Fruit fly (Drosophila melanogaster): ENCODE data around the gene CG11037.

Gene CG11037

DNA sequence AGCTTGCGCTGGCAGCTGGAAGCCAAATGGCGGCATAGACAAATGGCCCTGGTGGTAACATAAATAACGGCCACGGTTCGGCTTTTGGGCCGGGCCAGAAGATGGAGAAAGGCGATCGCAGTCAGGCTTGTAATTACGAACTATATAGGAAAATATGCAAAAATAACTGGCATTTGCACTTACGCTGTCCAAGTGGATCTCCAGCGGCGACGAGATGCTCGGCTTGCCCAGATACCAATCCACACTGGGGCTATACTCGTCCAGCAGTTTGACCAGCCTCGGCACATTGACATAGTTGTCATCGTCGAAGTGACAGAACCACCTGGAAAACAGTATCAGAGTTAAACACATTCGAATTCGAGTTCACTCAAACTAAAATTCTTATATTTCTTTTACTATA lies 33.7 kb downstream of the CG11037 start, which contains the start of gene CG10589:
Gene CG10589 (plus strand): TSS at position 301 of the 400 bp plus-strand sequence.
- no peak for TF ChIP-seq Hr96 (GFP tag; optimal IDR thresholded peaks at IDR 0.05)

DNA sequence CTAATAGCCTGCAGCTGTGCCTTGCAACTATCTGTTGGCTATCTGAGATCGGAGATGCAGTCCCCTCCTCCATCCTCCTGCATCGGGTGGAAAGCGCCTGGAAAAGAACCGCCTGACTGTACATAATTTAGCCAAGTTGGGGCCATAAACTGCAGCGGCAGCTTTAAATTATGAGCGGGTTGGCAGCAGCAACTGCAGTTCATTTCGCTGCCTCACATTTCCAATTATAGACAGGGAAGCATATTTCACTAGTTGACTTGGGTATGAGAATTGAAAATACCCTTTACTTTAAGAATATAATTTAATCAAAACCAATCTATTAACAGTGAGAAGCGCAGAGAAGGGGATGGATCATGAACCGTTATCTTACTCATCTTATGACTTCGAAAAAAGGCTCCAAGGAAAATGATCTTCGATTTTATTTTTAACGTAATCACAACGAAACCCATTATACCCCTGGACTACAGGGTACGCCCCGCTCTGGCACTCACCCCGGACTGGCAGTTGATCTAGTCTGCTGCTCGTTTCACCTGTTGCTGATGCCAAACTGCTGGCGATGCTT lies 38.1 kb downstream of the CG11037 start:
- TF ChIP-seq pad (GFP tag; optimal IDR thresholded peaks at IDR 0.05) (peak; percentile 25), toe (GFP tag; optimal IDR thresholded peaks at IDR 0.05) (no peak), kay (GFP tag; ENCODE audit: borderline replicate concordance) (no peak), bab1 (GFP tag; optimal IDR thresholded peaks at IDR 0.05) (peak; percentile 93), CG12768 (GFP tag; optimal IDR thresholded peaks at IDR 0.05) (no peak), tj (GFP tag; optimal IDR thresholded peaks at IDR 0.05) (peak; percentile 99), Clk (GFP tag; optimal IDR thresholded peaks at IDR 0.05) (no peak), CG7101 (tag; optimal IDR thresholded peaks at IDR 0.05) (peak; percentile 23), CG11617 (GFP tag; optimal IDR thresholded peaks at IDR 0.05) (no peak), Crg-1 (GFP tag; optimal IDR thresholded peaks at IDR 0.05) (peak; percentile 27), ovo (GFP tag; optimal IDR thresholded peaks at IDR 0.05) (no peak), CG33017 (tag; optimal IDR thresholded peaks at IDR 0.05) (no peak), Hr96 (GFP tag; optimal IDR thresholded peaks at IDR 0.05) (peak; percentile 7), cnc (optimal IDR thresholded peaks at IDR 0.05) (no peak), CG7045 (GFP tag; optimal IDR thresholded peaks at IDR 0.05) (no peak), Mnt (GFP tag; optimal IDR thresholded peaks at IDR 0.05) (no peak), CG5204 (GFP tag; optimal IDR thresholded peaks at IDR 0.05) (no peak), CG1620 (GFP tag; optimal IDR thresholded peaks at IDR 0.05) (peak; percentile 27), CG14711 (tag; optimal IDR thresholded peaks at IDR 0.05) (peak; percentile 58), cic (GFP tag; optimal IDR thresholded peaks at IDR 0.05) (no peak)

DNA sequence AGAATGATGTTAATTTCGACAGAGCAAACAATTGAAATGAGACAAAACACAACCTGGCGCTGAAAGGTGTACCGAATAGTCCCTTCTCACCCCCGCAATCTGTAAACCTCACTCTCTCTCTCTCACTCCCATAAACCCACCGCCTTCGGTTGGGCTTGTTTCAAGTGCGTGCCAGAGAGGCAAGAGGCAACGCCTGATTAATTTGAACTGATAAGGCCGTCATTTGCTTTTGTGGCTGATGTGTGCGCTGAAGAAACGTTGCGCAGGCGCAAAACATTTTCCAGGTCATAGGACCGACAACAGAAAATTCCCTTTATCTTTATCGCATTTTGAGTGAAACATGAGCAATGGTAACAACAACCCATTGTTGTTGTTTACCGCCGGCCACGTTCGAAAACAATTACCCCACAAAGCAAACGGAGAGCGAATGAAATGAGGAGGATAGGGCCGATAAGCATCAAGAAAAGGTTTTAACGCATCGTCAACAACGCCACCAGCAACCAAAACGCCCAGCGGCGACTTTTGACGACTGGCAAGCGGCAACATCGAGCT lies 38.8 kb downstream of the CG11037 start:
- no peak for TF ChIP-seq CG7045 (GFP tag; optimal IDR thresholded peaks at IDR 0.05)
- no peak for TF ChIP-seq tj (GFP tag; optimal IDR thresholded peaks at IDR 0.05)
- TF ChIP-seq Clk (GFP tag; optimal IDR thresholded peaks at IDR 0.05): no peak
- no peak for TF ChIP-seq pad (GFP tag; optimal IDR thresholded peaks at IDR 0.05)
- TF ChIP-seq cnc (optimal IDR thresholded peaks at IDR 0.05): no peak
- no peak for TF ChIP-seq CG12768 (GFP tag; optimal IDR thresholded peaks at IDR 0.05)
- no peak for TF ChIP-seq Mnt (GFP tag; optimal IDR thresholded peaks at IDR 0.05)
- no peak for TF ChIP-seq kay (GFP tag; ENCODE audit: borderline replicate concordance)

DNA sequence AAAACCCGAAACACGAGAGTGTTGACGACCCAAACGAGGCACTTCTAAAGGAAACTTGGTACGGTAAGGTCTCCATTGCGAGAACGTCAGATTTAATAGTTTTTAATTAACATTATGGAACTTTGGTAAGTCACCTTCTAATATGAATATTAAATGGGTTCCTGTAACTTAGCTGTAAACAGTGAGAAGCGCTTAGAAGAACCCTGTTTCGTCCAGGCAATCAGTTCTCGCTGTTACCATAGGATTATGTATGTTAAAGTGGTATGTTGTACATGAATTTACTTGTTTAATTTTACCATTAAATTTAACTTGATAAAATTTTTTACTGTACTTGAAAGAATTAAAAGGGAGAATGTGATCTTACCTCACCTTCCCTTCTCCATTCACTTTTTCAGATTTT lies 39.3 kb downstream of the CG11037 start:
- TF ChIP-seq Clk (GFP tag; optimal IDR thresholded peaks at IDR 0.05) (no peak), CG5204 (GFP tag; optimal IDR thresholded peaks at IDR 0.05) (no peak), pad (GFP tag; optimal IDR thresholded peaks at IDR 0.05) (no peak), CG33017 (tag; optimal IDR thresholded peaks at IDR 0.05) (no peak)

DNA sequence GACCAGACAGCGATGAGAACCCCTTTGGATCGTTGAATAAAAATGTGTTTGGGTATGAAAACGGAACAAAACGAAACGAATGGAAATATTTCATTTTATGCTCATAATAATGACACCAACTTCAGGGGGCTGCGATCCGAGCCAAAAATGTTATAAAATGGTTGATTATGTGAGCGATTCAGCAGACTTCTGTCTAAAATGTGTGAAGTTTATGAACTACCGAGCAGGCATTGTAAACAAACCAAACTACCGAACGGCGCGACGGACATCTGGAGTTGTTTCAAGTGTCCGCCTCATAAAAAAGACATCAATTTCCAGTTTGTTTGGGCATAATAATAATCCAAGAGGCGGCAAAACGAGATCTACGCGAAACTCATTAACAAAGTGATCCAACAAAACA lies 40.7 kb downstream of the CG11037 start:
- no peak for TF ChIP-seq CG33017 (tag; optimal IDR thresholded peaks at IDR 0.05)
- no peak for TF ChIP-seq ovo (GFP tag; optimal IDR thresholded peaks at IDR 0.05)
- TF ChIP-seq Mnt (GFP tag; optimal IDR thresholded peaks at IDR 0.05): no peak
- no peak for TF ChIP-seq CG5204 (GFP tag; optimal IDR thresholded peaks at IDR 0.05)

DNA sequence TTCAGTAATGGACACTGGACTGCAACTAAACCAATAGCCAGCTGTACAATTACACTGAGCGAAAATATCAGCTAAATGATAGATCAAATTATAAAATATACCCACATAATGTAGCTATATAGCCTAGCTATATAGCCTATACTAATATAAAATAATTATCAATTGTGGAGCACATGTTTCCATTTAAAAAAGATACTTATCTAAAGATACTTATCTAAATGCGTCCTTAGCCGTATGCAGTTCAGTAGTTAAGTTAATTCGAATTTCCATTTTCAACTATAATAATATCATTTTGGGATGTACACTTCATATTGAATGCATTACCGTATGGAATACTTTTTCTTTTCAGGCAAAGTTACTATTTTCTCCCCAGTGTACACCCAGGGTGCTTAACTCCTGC lies 42.2 kb downstream of the CG11037 start:
- TF ChIP-seq cic (GFP tag; optimal IDR thresholded peaks at IDR 0.05) (no peak), CG33017 (tag; optimal IDR thresholded peaks at IDR 0.05) (no peak), Mnt (GFP tag; optimal IDR thresholded peaks at IDR 0.05) (no peak), kay (GFP tag; ENCODE audit: borderline replicate concordance) (no peak), CG1620 (GFP tag; optimal IDR thresholded peaks at IDR 0.05) (no peak), pad (GFP tag; optimal IDR thresholded peaks at IDR 0.05) (no peak)

DNA sequence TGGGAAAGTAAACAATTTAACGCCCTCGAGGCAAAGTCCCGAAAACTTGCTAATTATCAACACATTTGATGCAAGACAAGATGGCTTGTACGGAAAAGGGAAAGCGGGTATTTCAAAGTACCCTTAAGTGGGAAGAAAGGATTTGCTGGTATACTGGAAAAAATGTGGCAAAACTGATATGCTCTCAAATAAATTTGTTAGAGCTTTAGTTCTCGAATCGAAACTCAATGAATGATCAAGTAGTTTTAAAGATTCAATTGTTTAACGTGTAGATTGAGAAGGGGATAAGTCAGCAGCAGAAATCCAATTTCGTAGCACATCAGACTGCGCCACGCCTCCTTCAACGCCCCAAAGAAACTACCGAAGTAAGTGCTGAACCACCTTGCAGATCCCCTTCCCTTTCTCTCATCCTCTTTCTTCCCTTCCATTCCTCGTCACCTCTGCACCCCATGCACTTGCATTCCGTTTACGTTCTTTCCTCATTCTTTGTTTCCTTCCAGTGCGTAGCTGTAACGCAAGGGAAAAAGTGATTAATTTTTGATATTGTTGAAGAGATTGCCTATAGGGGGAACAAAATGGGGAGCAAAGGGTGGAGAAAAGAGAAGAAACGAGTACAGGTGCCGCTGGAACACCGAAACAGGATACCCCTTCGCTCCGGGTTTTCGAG lies 44.0 kb downstream of the CG11037 start:
- TF ChIP-seq cnc (optimal IDR thresholded peaks at IDR 0.05) (no peak), Crg-1 (GFP tag; optimal IDR thresholded peaks at IDR 0.05) (no peak), ovo (GFP tag; optimal IDR thresholded peaks at IDR 0.05) (no peak)

DNA sequence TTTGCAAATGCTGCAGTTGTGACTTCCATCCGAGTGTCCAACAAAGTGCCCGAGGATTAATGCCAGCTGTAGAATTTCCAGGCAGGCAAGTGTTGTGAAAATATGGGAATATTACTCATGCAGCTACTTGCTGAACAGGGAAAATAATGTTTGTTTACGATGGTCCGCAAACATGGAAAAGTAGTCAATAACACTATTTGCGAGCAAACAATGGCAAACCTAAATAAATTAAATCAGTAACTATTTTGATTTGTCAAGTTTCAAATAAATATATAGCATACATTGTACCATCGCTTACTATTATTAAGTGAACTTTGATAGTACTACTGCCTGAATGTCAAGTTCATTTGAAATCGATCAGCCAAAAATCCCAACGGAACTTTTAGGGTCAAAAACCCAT lies 46.1 kb downstream of the CG11037 start:
- TF ChIP-seq cic (GFP tag; optimal IDR thresholded peaks at IDR 0.05): no peak
- no peak for TF ChIP-seq Clk (GFP tag; optimal IDR thresholded peaks at IDR 0.05)
- no peak for TF ChIP-seq CG12768 (GFP tag; optimal IDR thresholded peaks at IDR 0.05)
- TF ChIP-seq tj (GFP tag; optimal IDR thresholded peaks at IDR 0.05): no peak
- no peak for TF ChIP-seq CG5204 (GFP tag; optimal IDR thresholded peaks at IDR 0.05)
- no peak for TF ChIP-seq Mnt (GFP tag; optimal IDR thresholded peaks at IDR 0.05)
- TF ChIP-seq bab1 (GFP tag; optimal IDR thresholded peaks at IDR 0.05): no peak
- TF ChIP-seq CG11617 (GFP tag; optimal IDR thresholded peaks at IDR 0.05): no peak
- no peak for TF ChIP-seq CG14711 (tag; optimal IDR thresholded peaks at IDR 0.05)
- TF ChIP-seq CG7101 (tag; optimal IDR thresholded peaks at IDR 0.05): no peak
- TF ChIP-seq toe (GFP tag; optimal IDR thresholded peaks at IDR 0.05): no peak
- TF ChIP-seq Crg-1 (GFP tag; optimal IDR thresholded peaks at IDR 0.05): no peak
- no peak for TF ChIP-seq CG1620 (GFP tag; optimal IDR thresholded peaks at IDR 0.05)
- no peak for TF ChIP-seq Hr96 (GFP tag; optimal IDR thresholded peaks at IDR 0.05)
- no peak for TF ChIP-seq ovo (GFP tag; optimal IDR thresholded peaks at IDR 0.05)

All from whole organism, adult.